Worm (Caenorhabditis elegans) whole organism, L1 larva: ENCODE measurements around the gene pab-2.

ENCODE experiments used
- C04F5.9 ChIP-seq: sonication (generic microtip); optimal IDR thresholded peaks from 2 replicates; lab custom pipeline; 2016; ENCODE audit warnings: missing genetic modification characterization, missing compliant biosample characterization
- C16A3.4 ChIP-seq: fragments of 150-350 bp; optimal IDR thresholded peaks from 2 replicates; lab custom pipeline; 2014; ENCODE audit warnings: missing biosample characterization, missing genetic modification characterization
- C34B4.2 ChIP-seq: sonication (generic microtip); optimal IDR thresholded peaks from 2 replicates; lab custom pipeline; 2017; ENCODE audit warnings: mild to moderate bottlenecking, missing genetic modification characterization, missing compliant biosample characterization
- F16B12.6 ChIP-seq: fragments of 150-350 bp; optimal IDR thresholded peaks from 2 replicates; lab custom pipeline; 2014; ENCODE audit warnings: missing biosample characterization, missing genetic modification characterization
- Y116A8C.19 ChIP-seq: sonication (generic microtip); optimal IDR thresholded peaks from 2 replicates; lab custom pipeline; 2016; ENCODE audit warnings: missing compliant biosample characterization, missing genetic modification characterization, borderline replicate concordance
- alr-1 ChIP-seq: fragments of 200-800 bp; sonication (Bioruptor generic); optimal IDR thresholded peaks from 2 replicates; lab custom pipeline; 2018; ENCODE audit warnings: borderline replicate concordance, mild to moderate bottlenecking, missing genetic modification characterization, missing compliant biosample characterization
- ama-1 ChIP-seq: fragments of 150-350 bp; optimal IDR thresholded peaks from 2 replicates; lab custom pipeline; 2014
- blmp-1 ChIP-seq: fragments of 150-350 bp; optimal IDR thresholded peaks from 2 replicates; lab custom pipeline; 2014; ENCODE audit warnings: missing biosample characterization, missing genetic modification characterization
- ceh-82 ChIP-seq, 3 experiments: fragments of 150-350 bp in 1 of 3; sonication (generic microtip) in 2 of 3; optimal IDR thresholded peaks; 2 replicates each; lab custom pipeline; 2014 to 2017; ENCODE audit warnings: missing biosample characterization in 3 of 3, missing genetic modification characterization in 3 of 3
- ceh-88 ChIP-seq: fragments of 200-800 bp; sonication (Bioruptor generic); IDR thresholded peaks from 2 replicates; pipeline ENCODE4 v1.3.6; 2022; ENCODE audit warnings: missing genetic modification characterization, missing compliant biosample characterization
- dpl-1 ChIP-seq, 3 experiments: fragments of 150-350 bp in 2 of 3; sonication (generic microtip) in 1 of 3; optimal IDR thresholded peaks; 2 replicates each; lab custom pipeline; 2014 to 2017; ENCODE audit warnings: missing biosample characterization in 3 of 3, missing genetic modification characterization in 3 of 3, missing genetic modification reagents in 3 of 3
- dsc-1 ChIP-seq: sonication (generic microtip); optimal IDR thresholded peaks from 2 replicates; lab custom pipeline; 2016; ENCODE audit warnings: mild to moderate bottlenecking, missing genetic modification characterization, missing compliant biosample characterization
- efl-3 ChIP-seq: fragments of 200-800 bp; sonication (Bioruptor generic); optimal IDR thresholded peaks from 2 replicates; lab custom pipeline; 2018; ENCODE audit warnings: mild to moderate bottlenecking, missing genetic modification characterization, missing compliant biosample characterization
- egl-13 ChIP-seq: sonication (generic microtip); optimal IDR thresholded peaks from 2 replicates; lab custom pipeline; 2016; ENCODE audit warnings: missing genotype, missing genetic modification reagents, missing genetic modification characterization, missing compliant biosample characterization
- elt-2 ChIP-seq: sonication (generic microtip); optimal IDR thresholded peaks from 2 replicates; lab custom pipeline; 2016; ENCODE audit warnings: missing genetic modification characterization, mild to moderate bottlenecking, inconsistent platforms, missing compliant biosample characterization, missing genetic modification reagents
- elt-3 ChIP-seq, 6 experiments: fragments of 150-350 bp in 1 of 6; sonication (generic microtip); optimal IDR thresholded peaks; 2 replicates each; lab custom pipeline; 2017 to 2018; ENCODE audit warnings: missing biosample characterization in 6 of 6, missing genetic modification characterization in 6 of 6, inconsistent platforms in 1 of 6
- ets-5 ChIP-seq: fragments of 200-800 bp; sonication (Bioruptor generic); IDR thresholded peaks from 2 replicates; pipeline ENCODE4 v1.3.6; 2022; ENCODE audit warnings: missing genetic modification characterization, missing compliant biosample characterization
- fkh-4 ChIP-seq: sonication (generic microtip); optimal IDR thresholded peaks from 2 replicates; lab custom pipeline; 2016; ENCODE audit warnings: missing compliant biosample characterization, missing genetic modification characterization, borderline replicate concordance
- fkh-8 ChIP-seq: sonication (generic microtip); optimal IDR thresholded peaks from 2 replicates; lab custom pipeline; 2016; ENCODE audit warnings: mild to moderate bottlenecking, missing genetic modification characterization, missing compliant biosample characterization
- hlh-17 ChIP-seq: fragments of 200-800 bp; sonication (Bioruptor generic); optimal IDR thresholded peaks from 2 replicates; lab custom pipeline; 2018; ENCODE audit warnings: missing genetic modification characterization, mild to moderate bottlenecking, missing compliant biosample characterization, moderate library complexity, borderline replicate concordance
- isw-1 ChIP-seq: fragments of 200-800 bp; sonication (Bioruptor generic); IDR thresholded peaks from 2 replicates; pipeline ENCODE4 v1.3.6; 2022; ENCODE audit warnings: missing genetic modification characterization, missing compliant biosample characterization
- jun-1 ChIP-seq: fragments of 150-350 bp; optimal IDR thresholded peaks from 2 replicates; lab custom pipeline; 2014; ENCODE audit warnings: missing biosample characterization, missing genetic modification reagents, missing genetic modification characterization
- lin-14 ChIP-seq: fragments of 200-800 bp; sonication (Bioruptor generic); optimal IDR thresholded peaks from 2 replicates; lab custom pipeline; 2018; ENCODE audit warnings: mild to moderate bottlenecking, missing genetic modification characterization, moderate library complexity, missing compliant biosample characterization
- lir-3 ChIP-seq: sonication (generic microtip); optimal IDR thresholded peaks from 2 replicates; lab custom pipeline; 2016; ENCODE audit warnings: mild to moderate bottlenecking, missing genetic modification characterization, moderate library complexity, missing compliant biosample characterization; ENCODE audit not compliant: poor library complexity
- mab-9 ChIP-seq: fragments of 200-800 bp; sonication (Bioruptor generic); IDR thresholded peaks from 2 replicates; pipeline ENCODE4 v1.3.6; 2022; ENCODE audit warnings: missing genetic modification reagents, missing genetic modification characterization, missing compliant biosample characterization
- mdl-1 ChIP-seq, 2 experiments: fragments of 150-350 bp; optimal IDR thresholded peaks; 2 replicates each; lab custom pipeline; 2014 to 2017; ENCODE audit warnings: missing biosample characterization in 2 of 2, missing genetic modification characterization in 2 of 2, inconsistent platforms in 1 of 2
- mep-1 ChIP-seq: fragments of 150-350 bp; optimal IDR thresholded peaks from 2 replicates; lab custom pipeline; 2014; ENCODE audit warnings: missing biosample characterization, missing genetic modification characterization
- nhr-11 ChIP-seq: fragments of 150-350 bp; optimal IDR thresholded peaks from 2 replicates; lab custom pipeline; 2014; ENCODE audit warnings: missing biosample characterization, missing genetic modification characterization
- nhr-12 ChIP-seq: sonication (generic microtip); optimal IDR thresholded peaks from 2 replicates; lab custom pipeline; 2017; ENCODE audit warnings: missing biosample characterization, missing genetic modification characterization
- nhr-19 ChIP-seq: fragments of 200-800 bp; sonication (Bioruptor generic); conservative IDR thresholded peaks from 2 replicates; pipeline ENCODE4 v1.3.6; 2022; ENCODE audit warnings: missing genetic modification characterization, missing compliant biosample characterization
- nhr-237 ChIP-seq: fragments of 150-350 bp; optimal IDR thresholded peaks from 2 replicates; lab custom pipeline; 2014; ENCODE audit warnings: missing biosample characterization, missing genetic modification characterization
- nhr-47 ChIP-seq: sonication (generic microtip); optimal IDR thresholded peaks from 2 replicates; lab custom pipeline; 2016; ENCODE audit warnings: mild to moderate bottlenecking, missing genetic modification characterization, moderate library complexity, missing compliant biosample characterization
- nhr-77 ChIP-seq: fragments of 150-350 bp; optimal IDR thresholded peaks from 2 replicates; lab custom pipeline; 2014; ENCODE audit warnings: missing biosample characterization, missing genetic modification characterization
- nhr-84 ChIP-seq: sonication (generic microtip); optimal IDR thresholded peaks from 2 replicates; lab custom pipeline; 2017; ENCODE audit warnings: missing biosample characterization, missing genetic modification characterization
- nhr-85 ChIP-seq: sonication (generic microtip); peaks from one replicate; lab custom pipeline; 2016; ENCODE audit warnings: missing genetic modification characterization, inconsistent platforms, missing compliant biosample characterization
- pag-3 ChIP-seq: sonication (generic microtip); optimal IDR thresholded peaks from 2 replicates; lab custom pipeline; 2017; ENCODE audit warnings: missing genetic modification characterization, mild to moderate bottlenecking, missing compliant biosample characterization, antibody characterized with exemption, borderline replicate concordance; ENCODE audit not compliant: insufficient read depth
- pqm-1 ChIP-seq: sonication (generic microtip); optimal IDR thresholded peaks from 3 replicates; lab custom pipeline; 2017; ENCODE audit warnings: missing biosample characterization, missing genetic modification characterization
- snpc-4 ChIP-seq: fragments of 150-350 bp; optimal IDR thresholded peaks from 2 replicates; lab custom pipeline; 2014; ENCODE audit warnings: missing biosample characterization, missing genetic modification characterization
- snu-23 ChIP-seq: sonication (generic microtip); optimal IDR thresholded peaks from 2 replicates; lab custom pipeline; 2016; ENCODE audit warnings: missing genetic modification characterization, missing compliant biosample characterization
- sox-4 ChIP-seq: sonication (generic microtip); optimal IDR thresholded peaks from 2 replicates; lab custom pipeline; 2016; ENCODE audit warnings: missing genetic modification characterization, missing compliant biosample characterization
- tbx-2 ChIP-seq: sonication (generic microtip); optimal IDR thresholded peaks from 2 replicates; lab custom pipeline; 2016; ENCODE audit warnings: missing genetic modification characterization, missing compliant biosample characterization
- unc-30 ChIP-seq: sonication (generic microtip); optimal IDR thresholded peaks from 2 replicates; lab custom pipeline; 2017; ENCODE audit warnings: missing biosample characterization, missing genetic modification characterization
- unc-62 ChIP-seq: fragments of 150-350 bp; optimal IDR thresholded peaks from 2 replicates; lab custom pipeline; 2014; ENCODE audit warnings: missing biosample characterization, missing genetic modification reagents, missing genetic modification characterization
- unc-86 ChIP-seq: sonication (generic microtip); optimal IDR thresholded peaks from 2 replicates; lab custom pipeline; 2016; ENCODE audit warnings: missing genetic modification characterization, missing compliant biosample characterization
- unc-98 ChIP-seq: fragments of 200-800 bp; sonication (Bioruptor generic); IDR thresholded peaks from 2 replicates; pipeline ENCODE4 v1.3.6; 2022; ENCODE audit warnings: missing genetic modification characterization, missing compliant biosample characterization
- xbp-1 ChIP-seq: sonication (generic microtip); optimal IDR thresholded peaks from 2 replicates; lab custom pipeline; 2016; ENCODE audit warnings: missing genetic modification characterization, missing compliant biosample characterization
- zag-1 ChIP-seq: fragments of 150-350 bp; optimal IDR thresholded peaks from 2 replicates; lab custom pipeline; 2014; ENCODE audit warnings: missing biosample characterization, missing genetic modification characterization
- ztf-11 ChIP-seq, 2 experiments: sonication (generic microtip); optimal IDR thresholded peaks; 2 replicates each; lab custom pipeline; 2016 to 2017; ENCODE audit warnings: missing genetic modification characterization in 2 of 2, missing biosample characterization in 1 of 2, missing compliant biosample characterization in 1 of 2

pab-2 gene

DNA sequence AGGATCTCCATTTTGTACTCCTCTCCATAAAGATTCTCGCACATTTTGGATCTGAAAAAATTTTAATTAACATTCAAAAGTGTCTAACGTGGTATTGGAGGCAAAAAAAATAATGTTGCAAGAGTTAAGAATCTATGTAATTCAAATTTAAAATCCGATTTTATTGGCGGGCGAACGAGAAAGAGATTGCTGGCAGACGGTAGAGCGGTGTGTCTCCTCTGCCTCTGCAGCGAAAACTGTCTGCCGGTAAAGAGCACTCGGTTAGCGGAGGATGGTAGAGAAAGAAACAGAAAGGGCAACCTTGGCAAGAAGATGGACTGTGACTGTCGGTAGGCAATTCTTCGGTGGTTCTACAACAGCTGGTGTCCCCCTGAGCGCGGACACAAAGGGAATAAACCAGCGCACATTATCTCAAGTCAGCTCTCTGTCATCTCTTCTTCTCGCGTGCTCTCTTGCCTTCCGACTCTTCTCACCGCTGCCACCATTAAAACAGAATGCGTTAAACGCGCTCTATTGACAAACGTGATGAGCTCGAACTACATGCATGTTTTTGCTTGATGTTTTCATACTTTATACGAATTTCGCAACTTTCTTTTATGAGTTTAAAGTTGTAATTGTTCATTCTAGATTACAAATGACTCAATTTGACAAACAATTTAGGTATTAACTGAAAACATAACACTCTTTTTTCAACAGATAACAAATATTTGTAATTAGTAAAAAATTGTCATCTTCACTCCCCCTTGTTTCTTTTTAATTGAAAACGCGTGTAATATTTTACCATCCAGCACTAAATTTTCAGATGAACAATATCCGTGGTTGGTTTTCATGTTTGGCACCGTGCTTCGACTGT lies 8.1 kb downstream of the pab-2 start, which contains the start of the genes cdk-4 and F18H3.1 (continued):
- TF ChIP-seq isw-1 (GFP tag; lab: Robert Waterston, UW), result peak; percentile 2; the same call in 1 of the 2 replicates
- TF ChIP-seq alr-1, result no peak
- peak; percentile 10 for TF ChIP-seq blmp-1
- no peak for TF ChIP-seq lir-3 (tag; lab: Kevin White, UChicago)
- TF ChIP-seq unc-30, result no peak
- TF ChIP-seq nhr-47 (tag; lab: Kevin White, UChicago), result peak; percentile 30
- peak; percentile 5 for TF ChIP-seq unc-86
- no peak for TF ChIP-seq pqm-1
- TF ChIP-seq nhr-11, result no peak
- TF ChIP-seq unc-98 (GFP tag; lab: Robert Waterston, UW), result no peak
- TF ChIP-seq nhr-12 (tag; lab: Kevin White, UChicago), result no peak
- peak; percentile 21 for TF ChIP-seq C16A3.4

DNA sequence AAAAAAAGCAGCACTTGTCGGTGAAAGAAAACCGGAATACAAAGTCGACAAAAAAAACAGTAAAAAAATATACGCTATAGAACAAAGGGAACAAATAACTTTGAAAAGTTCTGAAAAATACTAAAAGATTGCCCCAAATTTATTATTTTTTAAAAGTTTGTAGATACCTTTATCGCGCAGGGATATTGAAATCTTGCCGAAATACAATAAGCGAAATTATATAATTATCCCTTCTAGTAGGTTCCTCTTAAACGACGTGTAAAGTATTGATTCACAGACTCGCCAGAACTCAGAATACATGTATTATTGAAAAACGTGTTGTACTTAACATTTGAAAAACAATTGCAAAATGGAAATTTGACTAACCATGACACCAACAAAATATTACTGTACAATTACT lies 12.8 kb downstream of the pab-2 start:
- peak; percentile 90 to 96 (median 94) for TF ChIP-seq ceh-82 (tag; optimal IDR thresholded peaks at IDR 0.05; lab: Kevin White, UChicago)
- TF ChIP-seq hlh-17 (GFP tag; lab: Kevin White, UChicago), result no peak
- TF ChIP-seq F16B12.6, result no peak
- peak; percentile 84 for TF ChIP-seq egl-13 (tag; lab: Kevin White, UChicago)
- no peak for TF ChIP-seq alr-1
- TF ChIP-seq C04F5.9 (tag; lab: Kevin White, UChicago), result peak; percentile 32
- peak; percentile 97 for TF ChIP-seq sox-4 (tag; lab: Kevin White, UChicago)
- TF ChIP-seq elt-2 (tag; lab: Kevin White, UChicago), result peak; percentile 79
- TF ChIP-seq lin-14 (GFP tag; lab: Kevin White, UChicago), result peak; percentile 88
- TF ChIP-seq jun-1 (tag; lab: Kevin White, UChicago), result peak; percentile 93
- no peak for TF ChIP-seq unc-62 (GFP tag; lab: Kevin White, UChicago)
- peak; percentile 97 for TF ChIP-seq snu-23 (GFP tag; lab: Kevin White, UChicago)
- TF ChIP-seq nhr-11, result peak; percentile 95
- TF ChIP-seq C16A3.4, result peak; percentile 97
- TF ChIP-seq ets-5 (GFP tag; lab: Robert Waterston, UW), result no peak
- TF ChIP-seq elt-3 (tag; optimal IDR thresholded peaks at IDR 0.05; lab: Kevin White, UChicago), result peak in 3 of 6 experiments; percentile 13 to 95 (median 70)
- TF ChIP-seq ceh-88 (GFP tag; lab: Robert Waterston, UW), result peak; percentile 80
- peak; percentile 91 for TF ChIP-seq tbx-2 (tag; lab: Kevin White, UChicago)
- TF ChIP-seq nhr-84 (tag; lab: Kevin White, UChicago), result no peak
- TF ChIP-seq nhr-19 (GFP tag; lab: Robert Waterston, UW), result peak; percentile 94
- TF ChIP-seq ztf-11 (tag; optimal IDR thresholded peaks at IDR 0.05; lab: Kevin White, UChicago), result peak; percentile 47 to 69
- peak; percentile 87 for TF ChIP-seq nhr-77 (tag; lab: Kevin White, UChicago)
- peak; percentile 83 for TF ChIP-seq mab-9
- peak; percentile 79 for TF ChIP-seq nhr-237 (tag; lab: Kevin White, UChicago)
- TF ChIP-seq nhr-47 (tag; lab: Kevin White, UChicago), result peak; percentile 97
- no peak for TF ChIP-seq C34B4.2 (tag; lab: Kevin White, UChicago)
- TF ChIP-seq nhr-85, result peak; percentile 93
- TF ChIP-seq fkh-4 (tag; lab: Kevin White, UChicago), result peak; percentile 72
- TF ChIP-seq zag-1 (tag; lab: Kevin White, UChicago), result peak; percentile 59
- peak in 1 of 2 experiments; percentile 27 for TF ChIP-seq mdl-1 (tag; optimal IDR thresholded peaks at IDR 0.05; lab: Kevin White, UChicago)
- TF ChIP-seq snpc-4 (tag; lab: Kevin White, UChicago), result peak; percentile 81
- TF ChIP-seq pag-3, result no peak
- TF ChIP-seq Y116A8C.19 (tag; lab: Kevin White, UChicago), result no peak
- peak; percentile 63 for TF ChIP-seq efl-3 (GFP tag; lab: Kevin White, UChicago)
- TF ChIP-seq dpl-1 (GFP tag; optimal IDR thresholded peaks at IDR 0.05; lab: Kevin White, UChicago), result peak; percentile 38 to 46 (median 40)
- peak; percentile 81 for TF ChIP-seq lir-3 (tag; lab: Kevin White, UChicago)
- TF ChIP-seq unc-30, result no peak
- peak; percentile 98 for TF ChIP-seq dsc-1 (tag; lab: Kevin White, UChicago)
- peak; percentile 82 for TF ChIP-seq fkh-8 (tag; lab: Kevin White, UChicago)
- TF ChIP-seq isw-1 (GFP tag; lab: Robert Waterston, UW), result peak; percentile 64
- TF ChIP-seq ama-1 (lab: Kevin White, UChicago), result no peak
- peak; percentile 89 for TF ChIP-seq xbp-1 (tag; lab: Kevin White, UChicago)
- peak; percentile 94 for TF ChIP-seq mep-1 (tag; lab: Kevin White, UChicago)
